Fruit fly (Drosophila melanogaster): ENCODE data around the gene eyg.
A peak's percentile ranks its signal among the peaks of the same experiment; 100 is the strongest.

The eyg gene

DNA sequence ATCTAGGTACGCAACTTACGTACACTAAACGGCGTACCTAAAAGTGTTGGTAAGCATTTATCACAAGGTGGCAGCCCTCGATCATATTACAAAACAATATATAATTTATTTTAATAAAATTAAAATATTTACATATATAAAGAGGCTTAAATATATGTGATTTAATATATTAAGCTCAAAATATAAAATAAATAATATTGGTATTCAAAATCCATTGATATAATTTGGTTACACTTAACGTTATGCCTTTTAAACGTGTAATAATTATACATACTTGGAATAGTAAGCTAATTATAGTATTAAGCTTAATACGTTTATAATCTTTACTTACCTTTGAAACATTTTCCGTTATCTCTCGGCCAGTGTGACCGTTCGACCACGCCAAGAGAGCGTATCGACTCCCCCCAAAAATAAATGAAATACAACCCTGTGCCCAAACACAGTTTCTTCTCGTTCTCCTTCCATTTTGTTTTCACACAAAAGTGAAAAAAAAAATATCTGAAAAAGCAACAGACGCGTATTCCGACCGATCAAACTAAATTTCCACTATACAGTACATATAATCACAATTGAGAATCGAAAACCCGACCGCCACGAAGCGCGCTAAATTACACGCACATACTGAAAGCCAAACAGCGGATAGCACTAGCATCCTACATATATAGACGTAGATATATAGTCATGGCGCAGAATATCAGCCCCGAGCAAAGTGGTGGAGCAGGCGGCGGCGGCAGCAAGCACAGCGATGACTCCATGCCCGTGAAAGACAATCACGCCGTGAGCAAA lies 36.2 kb upstream of the eyg start, which contains the start of the genes CG10646 and vih (continued):
- TF ChIP-seq CG31365 (tag; optimal IDR thresholded peaks at IDR 0.05), result no peak
- no peak for TF ChIP-seq shn (GFP tag; optimal IDR thresholded peaks at IDR 0.05)
- peak; percentile 39 for TF ChIP-seq B-H2 (GFP tag; optimal IDR thresholded peaks at IDR 0.05)
- peak; percentile 60 for TF ChIP-seq CG13296 (GFP tag; optimal IDR thresholded peaks at IDR 0.05)
- TF ChIP-seq CG8478 (optimal IDR thresholded peaks at IDR 0.05), result no peak
- TF ChIP-seq CG12659 (GFP tag; optimal IDR thresholded peaks at IDR 0.05), result peak; percentile 75
- TF ChIP-seq Aef1 (GFP tag; IDR thresholded peaks at IDR 0.05), result no peak
- TF ChIP-seq CG18476 (GFP tag; optimal IDR thresholded peaks at IDR 0.05), result no peak
- TF ChIP-seq dm (GFP tag; optimal IDR thresholded peaks at IDR 0.05), result no peak
- TF ChIP-seq fru (optimal IDR thresholded peaks at IDR 0.05), result no peak
- peak; percentile 71 for TF ChIP-seq CG1603 (tag; optimal IDR thresholded peaks at IDR 0.05)
- TF ChIP-seq CG17612 (GFP tag; IDR thresholded peaks at IDR 0.05), result no peak
- TF ChIP-seq CG17829 (tag; optimal IDR thresholded peaks at IDR 0.05), result peak; percentile 70
- peak; percentile 56 for TF ChIP-seq Dek (tag; optimal IDR thresholded peaks at IDR 0.05)
- TF ChIP-seq Dip3 (GFP tag; optimal IDR thresholded peaks at IDR 0.05), result no peak
- no peak for TF ChIP-seq eyg (GFP tag; optimal IDR thresholded peaks at IDR 0.05)
- TF ChIP-seq CG34376 (GFP tag; optimal IDR thresholded peaks at IDR 0.05), result peak; percentile 5
- peak; percentile 43 for TF ChIP-seq CG15269 (tag; optimal IDR thresholded peaks at IDR 0.05)
- no peak for TF ChIP-seq CG6813 (GFP tag; optimal IDR thresholded peaks at IDR 0.05)
- TF ChIP-seq CHES-1-like (GFP tag; optimal IDR thresholded peaks at IDR 0.05), result no peak
- TF ChIP-seq CG9727 (GFP tag; optimal IDR thresholded peaks at IDR 0.05), result peak; percentile 55
- TF ChIP-seq cas (GFP tag; IDR thresholded peaks at IDR 0.05), result no peak
- TF ChIP-seq TFAM (GFP tag; optimal IDR thresholded peaks at IDR 0.05), result no peak
- TF ChIP-seq Myb (GFP tag; optimal IDR thresholded peaks at IDR 0.05), result peak; percentile 90
- no peak for TF ChIP-seq CG12744 (GFP tag; optimal IDR thresholded peaks at IDR 0.05)
- TF ChIP-seq ara (GFP tag; IDR thresholded peaks at IDR 0.05), result no peak
- TF ChIP-seq croc (GFP tag; conservative IDR thresholded peaks at IDR 0.05), result no peak
- no peak for TF ChIP-seq CG2889 (GFP tag; IDR thresholded peaks at IDR 0.05)
- no peak for TF ChIP-seq mld (GFP tag; IDR thresholded peaks at IDR 0.05; ENCODE audit: partially characterized antibody)
- TF ChIP-seq maf-S (GFP tag; optimal IDR thresholded peaks at IDR 0.05), result no peak
- no peak; the same call in 2 of the 3 replicates for TF ChIP-seq HLH4C (GFP tag; IDR thresholded peaks at IDR 0.05; ENCODE audit: partially characterized antibody)
- TF ChIP-seq Dref (GFP tag; IDR thresholded peaks at IDR 0.05), result peak; percentile 60
- no peak for TF ChIP-seq fd3F (GFP tag; optimal IDR thresholded peaks at IDR 0.05)
- peak; percentile 59 for TF ChIP-seq CoRest (tag; optimal IDR thresholded peaks at IDR 0.05)
- no peak for TF ChIP-seq dan (GFP tag; IDR thresholded peaks at IDR 0.05)
- peak; percentile 68 for TF ChIP-seq sqz (GFP tag; optimal IDR thresholded peaks at IDR 0.05)
- peak; percentile 51 for TF ChIP-seq CG4424 (GFP tag; optimal IDR thresholded peaks at IDR 0.05)
- peak; percentile 77 for TF ChIP-seq CG12391 (tag; optimal IDR thresholded peaks at IDR 0.05)
- no peak for TF ChIP-seq toy (GFP tag; IDR thresholded peaks at IDR 0.05)
- peak; percentile 57 for TF ChIP-seq CG2678 (tag; optimal IDR thresholded peaks at IDR 0.05)
- TF ChIP-seq Elba2 (GFP tag; optimal IDR thresholded peaks at IDR 0.05), result no peak
- TF ChIP-seq tup (GFP tag; optimal IDR thresholded peaks at IDR 0.05), result peak; percentile 7
- TF ChIP-seq NC2β (GFP tag; optimal IDR thresholded peaks at IDR 0.05), result no peak
- peak; percentile 5 for TF ChIP-seq ems (GFP tag; optimal IDR thresholded peaks at IDR 0.05)
- no peak for TF ChIP-seq CG16779 (GFP tag; IDR thresholded peaks at IDR 0.05)
- no peak for TF ChIP-seq bcd (GFP tag; optimal IDR thresholded peaks at IDR 0.05)
- no peak for TF ChIP-seq sd (tag; optimal IDR thresholded peaks at IDR 0.05)
- peak; percentile 79 for TF ChIP-seq CG10654 (GFP tag; optimal IDR thresholded peaks at IDR 0.05)
- TF ChIP-seq cwo (GFP tag; optimal IDR thresholded peaks at IDR 0.05), result peak; percentile 23
- TF ChIP-seq Antp (GFP tag; optimal IDR thresholded peaks at IDR 0.05), result no peak
- TF ChIP-seq NK7.1 (GFP tag; optimal IDR thresholded peaks at IDR 0.05), result no peak
